Comparison of ENCODE assay signal across 2 fruit fly cellular contexts in the genomic region with DNA sequence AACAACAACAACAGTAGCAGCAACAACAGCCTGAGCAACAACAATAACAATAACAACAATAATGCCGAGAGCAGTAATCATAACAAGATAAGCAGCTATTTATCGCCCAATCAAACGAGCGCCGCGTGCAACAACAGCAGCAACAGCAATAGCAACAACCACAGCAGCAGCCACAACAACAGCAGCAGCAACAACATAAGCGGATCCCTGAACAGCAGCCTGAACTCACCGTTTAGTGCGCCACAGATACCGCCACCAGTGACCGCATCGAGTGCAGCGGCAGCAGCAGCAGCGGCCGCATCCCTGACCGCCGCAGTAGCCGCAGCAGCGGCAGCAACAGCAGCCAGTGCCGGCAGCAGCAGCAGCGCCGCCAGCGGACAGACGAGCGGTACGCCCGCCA.
TF ChIP-seq lines count a peak whose summit lies in the region.

No protein-coding gene starts in this region.

- no peak for TF ChIP-seq CTCF in whole organism, embryonic (GFP tag; optimal IDR thresholded peaks at IDR 0.05; lab: Kevin White, UChicago)

TF ChIP-seq in whole organism, embryonic, 481 proteins besides CTCF, POLR2A, EP300 and RAD21:
- TF ChIP-seq CG4360 (GFP tag; IDR thresholded peaks at IDR 0.05; lab: Robert Waterston, UW) (peak; percentile 86), Ets65A (GFP tag; lab: Kevin White, UChicago) (peak; percentile 35), sens (GFP tag; lab: Kevin White, UChicago) (peak; percentile 3), br (optimal IDR thresholded peaks at IDR 0.05; lab: Kevin White, UChicago) (no peak), CG4404 (GFP tag; IDR thresholded peaks at IDR 0.05; lab: Robert Waterston, UW) (no peak)
TF ChIP-seq in whole organism, embryonic: peak in this region for 3.

TF ChIP-seq in whole organism, wandering third instar larva, 38 proteins besides CTCF, POLR2A, EP300 and RAD21:
- TF ChIP-seq usp (GFP tag; optimal IDR thresholded peaks at IDR 0.05; lab: Kevin White, UChicago) (no peak), Dfd (GFP tag; optimal IDR thresholded peaks at IDR 0.05; lab: Kevin White, UChicago) (peak; percentile 91)
